Worm (Caenorhabditis elegans) whole organism, late embryonic: ENCODE measurements around the gene ain-1.
A peak's percentile ranks its signal among the peaks of the same experiment; 100 is the strongest.

Source experiments
- ceh-24 ChIP-seq: sonication (generic microtip); optimal IDR thresholded peaks from 2 replicates; lab custom pipeline; 2016; ENCODE audit warnings: mild to moderate bottlenecking, missing genetic modification characterization, missing compliant biosample characterization
- dve-1 ChIP-seq: sonication (generic microtip); optimal IDR thresholded peaks from 2 replicates; lab custom pipeline; 2017; ENCODE audit warnings: antibody characterized with exemption, mild to moderate bottlenecking, missing genetic modification characterization, missing compliant biosample characterization
- hlh-6 ChIP-seq: sonication (generic microtip); optimal IDR thresholded peaks from 2 replicates; lab custom pipeline; 2016; ENCODE audit warnings: missing genotype, missing genetic modification characterization, missing compliant biosample characterization
- unc-42 ChIP-seq: sonication (generic microtip); optimal IDR thresholded peaks from 2 replicates; lab custom pipeline; 2016; ENCODE audit warnings: missing genotype, missing genetic modification characterization, missing compliant biosample characterization

The ain-1 gene

ce11 chrX:16660268-16660667 lies 47.0 kb downstream of the ain-1 start:
- TF ChIP-seq hlh-6 (tag; lab: Kevin White, UChicago) = no peak
- peak; percentile 7 for TF ChIP-seq unc-42 (tag; lab: Kevin White, UChicago)

- TF ChIP-seq ceh-24 (tag; lab: Kevin White, UChicago) (no peak), dve-1 (tag; lab: Kevin White, UChicago) (no peak)
These were observed 49.5 kb downstream of the ain-1 start, which contains the start of gene F43B10.1 for ce11 chrX:16662723-16663122. Gene F43B10.1 (minus strand): TSS chrX:16662823.
